Fruit fly (Drosophila melanogaster) whole organism, embryonic: Measurements from ENCODE around the gene fend.

ENCODE experiments used
- Atf-2 ChIP-seq: fragments of 200-800 bp; sonication (Bioruptor generic); optimal IDR thresholded peaks from 2 replicates; lab custom pipeline; 2016; ENCODE audit warnings: missing biosample characterization, missing genetic modification characterization
- CG10267 ChIP-seq: fragments of 200-800 bp; sonication (Bioruptor generic); optimal IDR thresholded peaks from 2 replicates; lab custom pipeline; 2018; ENCODE audit warnings: missing biosample characterization, mild to moderate bottlenecking, missing genetic modification characterization, moderate library complexity
- CG10321 ChIP-seq: fragments of 200-800 bp; sonication (Bioruptor generic); IDR thresholded peaks from 2 replicates; pipeline ENCODE4 v1.3.6; 2022; ENCODE audit warnings: missing biosample characterization, missing genetic modification characterization
- CG11247 ChIP-seq: fragments of 200-800 bp; sonication (Bioruptor generic); IDR thresholded peaks from 2 replicates; pipeline ENCODE4 v1.3.6; 2022; ENCODE audit warnings: missing biosample characterization, missing genetic modification characterization
- CG11398 ChIP-seq: fragments of 200-800 bp; sonication (Bioruptor generic); optimal IDR thresholded peaks from 2 replicates; lab custom pipeline; 2016; ENCODE audit warnings: missing biosample characterization, missing genetic modification characterization
- CG11695 ChIP-seq: fragments of 200-800 bp; sonication (Bioruptor generic); IDR thresholded peaks from 3 replicates; pipeline ENCODE4 v1.3.6; 2022; ENCODE audit warnings: missing biosample characterization, missing genetic modification characterization
- CG11723 ChIP-seq: fragments of 200-800 bp; sonication (Bioruptor generic); optimal IDR thresholded peaks from 2 replicates; lab custom pipeline; 2017; ENCODE audit warnings: missing biosample characterization, mild to moderate bottlenecking, missing genetic modification characterization
- CG12219 ChIP-seq: fragments of 200-800 bp; sonication (Bioruptor generic); optimal IDR thresholded peaks from 3 replicates; lab custom pipeline; 2018; ENCODE audit warnings: missing biosample characterization, mild to moderate bottlenecking, missing genetic modification characterization
- CG14965 ChIP-seq: fragments of 200-800 bp; sonication (Bioruptor generic); optimal IDR thresholded peaks from 2 replicates; lab custom pipeline; 2016; ENCODE audit warnings: missing biosample characterization, missing genetic modification characterization, borderline replicate concordance
- CG1647 ChIP-seq: fragments of 200-800 bp; sonication (Bioruptor generic); optimal IDR thresholded peaks from 3 replicates; lab custom pipeline; 2016; ENCODE audit warnings: missing biosample characterization, missing genetic modification characterization
- CG17612 ChIP-seq: fragments of 200-800 bp; sonication (Bioruptor generic); IDR thresholded peaks from 2 replicates; pipeline ENCODE4 v1.3.6; 2022; ENCODE audit warnings: missing biosample characterization, missing genetic modification characterization
- CG18476 ChIP-seq: fragments of 200-800 bp; sonication (Bioruptor generic); optimal IDR thresholded peaks from 2 replicates; lab custom pipeline; 2016; ENCODE audit warnings: missing biosample characterization, mild to moderate bottlenecking, missing genetic modification characterization
- CG2116 ChIP-seq: fragments of 200-800 bp; sonication (Bioruptor generic); optimal IDR thresholded peaks from 3 replicates; lab custom pipeline; 2018; ENCODE audit warnings: missing biosample characterization, mild to moderate bottlenecking, missing genetic modification characterization
- CG30403 ChIP-seq: fragments of 200-800 bp; sonication (Bioruptor generic); optimal IDR thresholded peaks from 3 replicates; lab custom pipeline; 2016; ENCODE audit warnings: missing biosample characterization, missing genetic modification characterization
- CG3407 ChIP-seq: fragments of 200-800 bp; sonication (Bioruptor generic); optimal IDR thresholded peaks from 2 replicates; lab custom pipeline; 2018; ENCODE audit warnings: missing biosample characterization, mild to moderate bottlenecking, missing genetic modification characterization
- CG43689 ChIP-seq: fragments of 200-800 bp; sonication (Bioruptor generic); IDR thresholded peaks from 2 replicates; pipeline ENCODE4 v1.3.6; 2022; ENCODE audit warnings: missing biosample characterization, missing genetic modification characterization
- CG6854 ChIP-seq: fragments of 200-800 bp; sonication (Bioruptor generic); optimal IDR thresholded peaks from 3 replicates; lab custom pipeline; 2017; ENCODE audit warnings: missing biosample characterization, mild to moderate bottlenecking, missing genetic modification characterization
- CG7963 ChIP-seq: fragments of 200-800 bp; sonication (Bioruptor generic); IDR thresholded peaks from 3 replicates; pipeline ENCODE4 v1.3.6; 2022; ENCODE audit warnings: missing biosample characterization, missing genetic modification characterization; ENCODE audit not compliant: partially characterized antibody
- E2f2 ChIP-seq: fragments of 200-800 bp; sonication (Bioruptor generic); IDR thresholded peaks from 2 replicates; pipeline ENCODE4 v1.3.6; 2022; ENCODE audit warnings: missing biosample characterization, missing genetic modification characterization
- HLH54F ChIP-seq: fragments of 200-800 bp; sonication (Bioruptor generic); optimal IDR thresholded peaks from 3 replicates; lab custom pipeline; 2016; ENCODE audit warnings: missing biosample characterization, missing genetic modification characterization
- Med ChIP-seq: fragments of 200-800 bp; sonication (Bioruptor generic); peaks from one replicate; lab custom pipeline; 2016; ENCODE audit warnings: missing biosample characterization, missing genetic modification characterization, mild to moderate bottlenecking, inconsistent platforms, moderate library complexity
- NFAT ChIP-seq: fragments of 200-800 bp; sonication (Bioruptor generic); IDR thresholded peaks from 2 replicates; pipeline ENCODE4 v1.3.6; 2022; ENCODE audit warnings: missing biosample characterization, missing genetic modification characterization
- Oaz ChIP-seq: fragments of 200-800 bp; sonication (Bioruptor generic); IDR thresholded peaks from 2 replicates; pipeline ENCODE4 v1.3.6; 2022; ENCODE audit warnings: missing biosample characterization, missing genetic modification characterization
- Xrp1 ChIP-seq: fragments of 200-800 bp; sonication (Bioruptor generic); IDR thresholded peaks from 2 replicates; pipeline ENCODE4 v1.3.6; 2022; ENCODE audit warnings: missing biosample characterization, missing genetic modification characterization
- ab ChIP-seq: fragments of 200-800 bp; sonication (Bioruptor generic); optimal IDR thresholded peaks from 2 replicates; lab custom pipeline; 2016; ENCODE audit warnings: missing biosample characterization, missing genetic modification characterization
- aop ChIP-seq: fragments of 200-800 bp; sonication (Bioruptor generic); IDR thresholded peaks from 2 replicates; pipeline ENCODE4 v1.3.6; 2022; ENCODE audit warnings: missing biosample characterization, missing genetic modification characterization
- chinmo ChIP-seq: fragments of 200-800 bp; sonication (Bioruptor generic); IDR thresholded peaks from 4 replicates; pipeline ENCODE4 v1.3.6; 2022; ENCODE audit warnings: missing biosample characterization, missing genetic modification characterization; ENCODE audit not compliant: partially characterized antibody
- chm ChIP-seq: fragments of 200-800 bp; sonication (Bioruptor generic); IDR thresholded peaks from 2 replicates; pipeline ENCODE4 v1.3.6; 2022; ENCODE audit warnings: missing biosample characterization, missing genetic modification characterization
- corto ChIP-seq: fragments of 200-800 bp; sonication (Bioruptor generic); optimal IDR thresholded peaks from 2 replicates; lab custom pipeline; 2016; ENCODE audit warnings: missing biosample characterization, mild to moderate bottlenecking, missing genetic modification characterization, moderate library complexity
- crp ChIP-seq, 2 experiments: fragments of 200-800 bp; sonication (Bioruptor generic); optimal IDR thresholded peaks; 2 replicates in 1 of 2; 3 replicates in 1 of 2; lab custom pipeline; 2017; ENCODE audit warnings: missing biosample characterization in 2 of 2, missing genetic modification characterization in 2 of 2, mild to moderate bottlenecking in 1 of 2, moderate library complexity in 1 of 2
- danr ChIP-seq: fragments of 200-800 bp; sonication (Bioruptor generic); IDR thresholded peaks from 2 replicates; pipeline ENCODE4 v1.3.6; 2022; ENCODE audit warnings: missing biosample characterization, missing genetic modification characterization
- dmrt11E ChIP-seq: fragments of 200-800 bp; sonication (Bioruptor generic); optimal IDR thresholded peaks from 3 replicates; lab custom pipeline; 2018; ENCODE audit warnings: missing biosample characterization, mild to moderate bottlenecking, missing genetic modification characterization, moderate library complexity
- fd102C ChIP-seq: fragments of 200-800 bp; sonication (Bioruptor generic); optimal IDR thresholded peaks from 2 replicates; lab custom pipeline; 2018; ENCODE audit warnings: missing biosample characterization, mild to moderate bottlenecking, missing genetic modification characterization, moderate library complexity
- fru ChIP-seq: fragments of >200 bp; optimal IDR thresholded peaks from 2 replicates; lab custom pipeline; 2017
- gce ChIP-seq: fragments of 200-800 bp; sonication (Bioruptor generic); IDR thresholded peaks from 3 replicates; pipeline ENCODE4 v1.3.6; 2022; ENCODE audit warnings: missing biosample characterization, missing genetic modification characterization
- gcm ChIP-seq: fragments of 200-800 bp; sonication (Bioruptor generic); optimal IDR thresholded peaks from 2 replicates; lab custom pipeline; 2019; ENCODE audit warnings: missing biosample characterization, mild to moderate bottlenecking, missing genetic modification characterization, moderate library complexity
- gcm2 ChIP-seq: fragments of 200-800 bp; sonication (Bioruptor generic); optimal IDR thresholded peaks from 2 replicates; lab custom pipeline; 2016; ENCODE audit warnings: missing biosample characterization, missing genetic modification characterization
- ham ChIP-seq: fragments of 200-800 bp; sonication (Bioruptor generic); IDR thresholded peaks from 2 replicates; pipeline ENCODE4 v1.3.6; 2022; ENCODE audit warnings: missing biosample characterization, missing genetic modification characterization
- hbn ChIP-seq: fragments of 200-800 bp; sonication (Bioruptor generic); IDR thresholded peaks from 2 replicates; pipeline ENCODE4 v1.3.6; 2022; ENCODE audit warnings: missing biosample characterization, missing genetic modification characterization; ENCODE audit not compliant: partially characterized antibody
- ind ChIP-seq: fragments of 200-800 bp; sonication (Bioruptor generic); optimal IDR thresholded peaks from 3 replicates; lab custom pipeline; 2016; ENCODE audit warnings: missing biosample characterization, missing genetic modification characterization
- klu ChIP-seq: fragments of 200-800 bp; sonication (Bioruptor generic); IDR thresholded peaks from 2 replicates; pipeline ENCODE4 v1.3.6; 2022; ENCODE audit warnings: missing biosample characterization, missing genetic modification characterization
- lab ChIP-seq: fragments of 200-800 bp; sonication (Bioruptor generic); optimal IDR thresholded peaks from 3 replicates; lab custom pipeline; 2017; ENCODE audit warnings: missing biosample characterization, missing genetic modification characterization, mild to moderate bottlenecking, moderate library complexity, missing genetic modification reagents
- nerfin-1 ChIP-seq: fragments of 200-800 bp; sonication (Bioruptor generic); optimal IDR thresholded peaks from 3 replicates; lab custom pipeline; 2019; ENCODE audit warnings: missing biosample characterization, mild to moderate bottlenecking, missing genetic modification characterization, moderate library complexity
- oc ChIP-seq: fragments of 200-800 bp; sonication (Bioruptor generic); optimal IDR thresholded peaks from 2 replicates; lab custom pipeline; 2018; ENCODE audit warnings: missing biosample characterization, mild to moderate bottlenecking, missing genetic modification characterization, moderate library complexity
- org-1 ChIP-seq: fragments of 200-800 bp; sonication (Bioruptor generic); optimal IDR thresholded peaks from 2 replicates; lab custom pipeline; 2017; ENCODE audit warnings: missing biosample characterization, missing genetic modification characterization
- pzg ChIP-seq: fragments of 200-800 bp; sonication (Bioruptor generic); optimal IDR thresholded peaks from 3 replicates; lab custom pipeline; 2018; ENCODE audit warnings: missing biosample characterization, mild to moderate bottlenecking, missing genetic modification characterization, moderate library complexity
- rib ChIP-seq: fragments of 200-800 bp; sonication (Bioruptor generic); IDR thresholded peaks from 2 replicates; pipeline ENCODE4 v1.3.6; 2022; ENCODE audit warnings: missing biosample characterization, missing genetic modification characterization
- sima ChIP-seq: fragments of 200-800 bp; sonication (Bioruptor generic); optimal IDR thresholded peaks from 2 replicates; lab custom pipeline; 2016; ENCODE audit warnings: missing biosample characterization, missing genetic modification characterization
- tio ChIP-seq: fragments of 200-800 bp; sonication (Bioruptor generic); optimal IDR thresholded peaks from 2 replicates; lab custom pipeline; 2017; ENCODE audit warnings: missing biosample characterization, missing genetic modification characterization, inconsistent platforms
- toy ChIP-seq: fragments of 200-800 bp; sonication (Bioruptor generic); IDR thresholded peaks from 2 replicates; pipeline ENCODE4 v1.3.6; 2022; ENCODE audit warnings: missing biosample characterization, missing genetic modification characterization
- zfh1 ChIP-seq: fragments of 200-800 bp; sonication (Bioruptor generic); IDR thresholded peaks from 3 replicates; pipeline ENCODE4 v1.3.6; 2022; ENCODE audit warnings: missing biosample characterization, missing genetic modification characterization

The fend gene

DNA sequence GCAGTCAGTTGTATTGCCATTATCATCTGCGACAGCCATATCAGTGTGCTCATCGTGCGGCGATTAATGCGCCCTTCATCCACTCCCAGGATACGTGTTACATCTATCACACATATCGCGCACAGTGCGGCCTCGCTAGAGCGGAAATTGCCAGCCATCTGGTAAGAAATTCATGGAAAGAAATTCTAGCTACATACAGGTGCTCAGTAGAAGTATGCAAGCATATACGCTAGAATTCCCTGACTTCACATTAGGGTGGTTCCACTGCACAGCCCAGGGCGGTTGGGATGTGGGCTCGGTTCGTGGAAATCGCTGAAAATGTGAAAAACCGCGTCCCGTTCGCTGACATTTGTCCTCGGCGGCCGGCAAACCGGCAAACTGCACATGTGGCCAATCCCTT is 6.3 kb upstream of the fend start (continued):
- TF ChIP-seq CG43689 (GFP tag; lab: Robert Waterston, UW) (peak; percentile 30; the same call in 1 of the 2 replicates), Oaz (GFP tag; lab: Robert Waterston, UW) (peak; percentile 75), CG1647 (no peak), CG11723 (GFP tag; lab: Kevin White, UChicago) (peak; percentile 41), klu (GFP tag; lab: Robert Waterston, UW) (peak; percentile 45; the same call in 1 of the 2 replicates), ab (GFP tag; lab: Kevin White, UChicago) (peak; percentile 8), gce (GFP tag; lab: Robert Waterston, UW) (peak; percentile 64; the same call in 2 of the 3 replicates), gcm2 (GFP tag; lab: Kevin White, UChicago) (peak; percentile 54), CG10267 (peak; percentile 57), chm (GFP tag; lab: Robert Waterston, UW) (peak; percentile 86), oc (tag; lab: Kevin White, UChicago) (peak; percentile 61), CG14965 (no peak), Xrp1 (GFP tag; lab: Robert Waterston, UW) (peak; percentile 93), CG11398 (GFP tag; lab: Kevin White, UChicago) (peak; percentile 53), fru (lab: Kevin White, UChicago) (no peak), pzg (GFP tag; lab: Kevin White, UChicago) (peak; percentile 10), danr (GFP tag; lab: Robert Waterston, UW) (peak; percentile 66), rib (GFP tag; lab: Robert Waterston, UW) (no peak), CG6854 (GFP tag; lab: Kevin White, UChicago) (peak; percentile 29), tio (no peak), nerfin-1 (tag; lab: Kevin White, UChicago) (peak; percentile 93), crp (GFP tag; optimal IDR thresholded peaks at IDR 0.05; lab: Kevin White, UChicago) (peak in 1 of 2 experiments; percentile 22), Med (GFP tag; lab: Kevin White, UChicago) (peak; percentile 96), CG11247 (GFP tag; lab: Robert Waterston, UW) (peak; percentile 72), CG30403 (peak; percentile 57), Atf-2 (peak; percentile 68), org-1 (GFP tag; lab: Kevin White, UChicago) (no peak), gcm (GFP tag; lab: Kevin White, UChicago) (peak; percentile 66), toy (peak; percentile 47; the same call in 1 of the 2 replicates), CG17612 (GFP tag; lab: Robert Waterston, UW) (peak; percentile 57; the same call in 1 of the 2 replicates), lab (no peak), sima (GFP tag; lab: Kevin White, UChicago) (no peak), CG12219 (GFP tag; lab: Kevin White, UChicago) (peak; percentile 78), CG2116 (GFP tag; lab: Kevin White, UChicago) (peak; percentile 5), chinmo (no peak), NFAT (GFP tag; lab: Robert Waterston, UW) (peak; percentile 75), hbn (GFP tag; lab: Robert Waterston, UW) (no peak), CG10321 (GFP tag; lab: Robert Waterston, UW) (no peak), CG11695 (GFP tag; lab: Robert Waterston, UW) (peak; percentile 67; the same call in 1 of the 3 replicates), E2f2 (GFP tag; lab: Robert Waterston, UW) (peak; percentile 42), fd102C (GFP tag; lab: Kevin White, UChicago) (peak; percentile 26), zfh1 (GFP tag; lab: Robert Waterston, UW) (peak; percentile 92), ham (peak; percentile 55; the same call in 1 of the 2 replicates), ind (GFP tag; lab: Kevin White, UChicago) (peak; percentile 78), CG18476 (GFP tag; lab: Kevin White, UChicago) (peak; percentile 39), corto (no peak), CG7963 (GFP tag; lab: Robert Waterston, UW) (no peak), CG3407 (GFP tag; lab: Kevin White, UChicago) (peak; percentile 63), dmrt11E (tag; lab: Kevin White, UChicago) (peak; percentile 79), aop (GFP tag; lab: Robert Waterston, UW) (0 out of 2 replicates have a peak, but pooled peaks have one; percentile 65), HLH54F (GFP tag; lab: Kevin White, UChicago) (peak; percentile 51)
